Worm (Caenorhabditis elegans) whole organism, late embryonic: ENCODE measurements around the gene grdn-1.

ENCODE experiments used
- ama-1 ChIP-seq: fragments of 150-350 bp; optimal IDR thresholded peaks from 2 replicates; lab custom pipeline; 2014
- ceh-9 ChIP-seq: sonication (generic microtip); optimal IDR thresholded peaks from 2 replicates; lab custom pipeline; 2016; ENCODE audit warnings: mild to moderate bottlenecking, missing genetic modification characterization, inconsistent platforms, missing compliant biosample characterization
- elt-4 ChIP-seq: sonication (generic microtip); optimal IDR thresholded peaks from 2 replicates; lab custom pipeline; 2016; ENCODE audit warnings: missing genetic modification characterization, missing compliant biosample characterization
- ets-4 ChIP-seq: sonication (generic microtip); optimal IDR thresholded peaks from 2 replicates; lab custom pipeline; 2016; ENCODE audit warnings: missing genetic modification characterization, missing compliant biosample characterization
- fkh-10 ChIP-seq: fragments of 150-350 bp; optimal IDR thresholded peaks from 2 replicates; lab custom pipeline; 2014; ENCODE audit warnings: missing biosample characterization, missing genetic modification reagents, missing genetic modification characterization
- hlh-30 ChIP-seq: sonication (generic microtip); optimal IDR thresholded peaks from 2 replicates; lab custom pipeline; 2017; ENCODE audit warnings: antibody characterized with exemption, missing genetic modification characterization, missing compliant biosample characterization; ENCODE audit not compliant: insufficient read depth
- nfya-1 ChIP-seq: sonication (generic microtip); optimal IDR thresholded peaks from 2 replicates; lab custom pipeline; 2017; ENCODE audit warnings: missing genetic modification characterization, mild to moderate bottlenecking, missing compliant biosample characterization, antibody characterized with exemption, moderate library complexity
- nhr-11 ChIP-seq: fragments of 150-350 bp; optimal IDR thresholded peaks from 2 replicates; lab custom pipeline; 2014; ENCODE audit warnings: missing biosample characterization, missing genetic modification characterization
- pax-1 ChIP-seq: fragments of 150-350 bp; optimal IDR thresholded peaks from 2 replicates; lab custom pipeline; 2014; ENCODE audit warnings: missing biosample characterization, missing genetic modification characterization
- sox-4 ChIP-seq: sonication (generic microtip); optimal IDR thresholded peaks from 2 replicates; lab custom pipeline; 2017; ENCODE audit warnings: mild to moderate bottlenecking, missing genetic modification characterization, inconsistent platforms, missing compliant biosample characterization
- unc-3 ChIP-seq, 2 experiments: fragments of 200-800 bp in 1 of 2; sonication (Bioruptor generic) in 1 of 2; sonication (generic microtip) in 1 of 2; conservative IDR thresholded peaks in 1 of 2; optimal IDR thresholded peaks in 1 of 2; 2 replicates each; pipeline versions ENCODE4 v1.3.6 to Lab custom; 2016 to 2022; ENCODE audit warnings: missing compliant biosample characterization in 2 of 2, missing genetic modification characterization in 2 of 2, missing genetic modification reagents in 1 of 2
- zip-5 ChIP-seq: sonication (generic microtip); optimal IDR thresholded peaks from 2 replicates; lab custom pipeline; 2016; ENCODE audit warnings: missing genetic modification characterization, missing compliant biosample characterization

- TF ChIP-seq ama-1 (no peak), ceh-9 (tag; lab: Kevin White, UChicago) (no peak), nhr-11 (tag; lab: Kevin White, UChicago) (no peak), nfya-1 (no peak), pax-1 (no peak), fkh-10 (GFP tag; lab: Kevin White, UChicago) (no peak), zip-5 (tag; lab: Kevin White, UChicago) (no peak), ets-4 (tag; lab: Kevin White, UChicago) (no peak), sox-4 (no peak), unc-3 (GFP tag; conservative IDR thresholded peaks at IDR 0.05; lab: Robert Waterston, UW) (no peak), unc-3 (tag; optimal IDR thresholded peaks at IDR 0.05; lab: Kevin White, UChicago) (no peak), hlh-30 (tag; lab: Kevin White, UChicago) (no peak), elt-4 (tag; lab: Kevin White, UChicago) (no peak)
Measured at ce11 chrV:18631966-18632531, 39.5 kb downstream of the grdn-1 start.
